Comparison of ENCODE assay signal across 5 fruit fly cellular contexts in genomic region chrX:11679461-11679860, dm6.
TF ChIP-seq lines count a peak whose summit lies in the region.

No protein-coding gene starts in this region.

- no peak for TF ChIP-seq CTCF in whole organism, embryonic (GFP tag; optimal IDR thresholded peaks at IDR 0.05; lab: Kevin White, UChicago)

TF ChIP-seq in whole organism, adult, 20 proteins besides CTCF, POLR2A, EP300 and RAD21:
- peak; percentile 15 for TF ChIP-seq cic (GFP tag; optimal IDR thresholded peaks at IDR 0.05; lab: Kevin White, UChicago)
- peak; percentile 98 for TF ChIP-seq tj (GFP tag; optimal IDR thresholded peaks at IDR 0.05; lab: Kevin White, UChicago)
- TF ChIP-seq CG7101 (tag; optimal IDR thresholded peaks at IDR 0.05; lab: Kevin White, UChicago): no peak
- peak; percentile 1 for TF ChIP-seq Crg-1 (GFP tag; optimal IDR thresholded peaks at IDR 0.05; lab: Kevin White, UChicago)
- TF ChIP-seq CG5204 (GFP tag; optimal IDR thresholded peaks at IDR 0.05; lab: Kevin White, UChicago): no peak
- TF ChIP-seq Mnt (GFP tag; optimal IDR thresholded peaks at IDR 0.05; lab: Kevin White, UChicago): peak; percentile 15
- TF ChIP-seq toe (GFP tag; optimal IDR thresholded peaks at IDR 0.05; lab: Kevin White, UChicago): no peak
- TF ChIP-seq pad (GFP tag; optimal IDR thresholded peaks at IDR 0.05; lab: Kevin White, UChicago): peak; percentile 95
- no peak for TF ChIP-seq CG14711 (tag; optimal IDR thresholded peaks at IDR 0.05; lab: Kevin White, UChicago)

TF ChIP-seq in whole organism, embryonic, 481 proteins besides CTCF, POLR2A, EP300 and RAD21:
- TF ChIP-seq Gug (GFP tag; IDR thresholded peaks at IDR 0.05; lab: Robert Waterston, UW): no peak
- peak; percentile 44 for TF ChIP-seq Med (GFP tag; lab: Kevin White, UChicago)
- TF ChIP-seq CG14860 (GFP tag; IDR thresholded peaks at IDR 0.05; lab: Robert Waterston, UW; ENCODE audit: partially characterized antibody): no peak
- no peak for TF ChIP-seq ac (GFP tag; optimal IDR thresholded peaks at IDR 0.05; lab: Kevin White, UChicago)
- peak; percentile 26; the same call in 1 of the 2 replicates for TF ChIP-seq MBD-R2 (GFP tag; IDR thresholded peaks at IDR 0.05; lab: Robert Waterston, UW)
- peak; percentile 21 for TF ChIP-seq CG8924 (tag; optimal IDR thresholded peaks at IDR 0.05; lab: Kevin White, UChicago)
- TF ChIP-seq ash1 (GFP tag; optimal IDR thresholded peaks at IDR 0.05; lab: Kevin White, UChicago): no peak
- TF ChIP-seq nom (GFP tag; optimal IDR thresholded peaks at IDR 0.05; lab: Kevin White, UChicago): peak; percentile 25
- peak; percentile 7; the same call in 1 of the 3 replicates for TF ChIP-seq ci (GFP tag; IDR thresholded peaks at IDR 0.05; lab: Robert Waterston, UW)
- peak; percentile 98 for TF ChIP-seq onecut (GFP tag; IDR thresholded peaks at IDR 0.05; lab: Robert Waterston, UW)
- 0 out of 2 replicates have a peak, but pooled peaks have one; percentile 16 for TF ChIP-seq bbx (GFP tag; IDR thresholded peaks at IDR 0.05; lab: Robert Waterston, UW; ENCODE audit: partially characterized antibody)
- TF ChIP-seq vvl (GFP tag; IDR thresholded peaks at IDR 0.05; lab: Robert Waterston, UW): peak; percentile 8; the same call in 1 of the 2 replicates
- 0 out of 2 replicates have a peak, but pooled peaks have one; percentile 22 for TF ChIP-seq Dref (GFP tag; IDR thresholded peaks at IDR 0.05; lab: Robert Waterston, UW)
- TF ChIP-seq Deaf1 (tag; optimal IDR thresholded peaks at IDR 0.05; lab: Kevin White, UChicago): peak; percentile 67
- TF ChIP-seq CG31365 (tag; optimal IDR thresholded peaks at IDR 0.05; lab: Kevin White, UChicago): no peak
- peak in 1 of 2 experiments; percentile 13 for TF ChIP-seq Trl (optimal IDR thresholded peaks at IDR 0.05; lab: Kevin White, UChicago)
- no peak for TF ChIP-seq Trl (GFP tag; optimal IDR thresholded peaks at IDR 0.05; lab: Kevin White, UChicago)
- TF ChIP-seq cg (GFP tag; optimal IDR thresholded peaks at IDR 0.05; lab: Kevin White, UChicago): peak; percentile 83
- peak; percentile 0 for TF ChIP-seq pros (GFP tag; optimal IDR thresholded peaks at IDR 0.05; lab: Kevin White, UChicago)

TF ChIP-seq in whole organism, prepupa, 60 proteins besides CTCF, POLR2A, EP300 and RAD21:
- TF ChIP-seq Smox (GFP tag; optimal IDR thresholded peaks at IDR 0.05; lab: Kevin White, UChicago) (no peak), Sox14 (GFP tag; optimal IDR thresholded peaks at IDR 0.05; lab: Kevin White, UChicago) (peak; percentile 24), esn (GFP tag; optimal IDR thresholded peaks at IDR 0.05; lab: Kevin White, UChicago) (peak; percentile 1), ss (GFP tag; optimal IDR thresholded peaks at IDR 0.05; lab: Kevin White, UChicago) (peak in 1 of 2 experiments; percentile 40), Blimp-1 (GFP tag; optimal IDR thresholded peaks at IDR 0.05; lab: Kevin White, UChicago) (no peak), CG6163 (GFP tag; IDR thresholded peaks at IDR 0.05; lab: Robert Waterston, UW) (0 out of 3 replicates have a peak, but pooled peaks have one; percentile 31), vri (GFP tag; optimal IDR thresholded peaks at IDR 0.05; lab: Kevin White, UChicago) (peak; percentile 30), CG6808 (GFP tag; optimal IDR thresholded peaks at IDR 0.05; lab: Kevin White, UChicago) (peak; percentile 8), fd85E (GFP tag; optimal IDR thresholded peaks at IDR 0.05; lab: Kevin White, UChicago) (no peak), CG31627 (GFP tag; optimal IDR thresholded peaks at IDR 0.05; lab: Kevin White, UChicago) (no peak), CG8119 (GFP tag; IDR thresholded peaks at IDR 0.05; lab: Robert Waterston, UW) (peak; percentile 29; the same call in 2 of the 3 replicates), CG6792 (GFP tag; optimal IDR thresholded peaks at IDR 0.05; lab: Kevin White, UChicago) (no peak), CG1621 (tag; optimal IDR thresholded peaks at IDR 0.05; lab: Kevin White, UChicago) (peak; percentile 83), fkh (GFP tag; optimal IDR thresholded peaks at IDR 0.05; lab: Kevin White, UChicago) (peak; percentile 51)

TF ChIP-seq in whole organism, pupa, 21 proteins besides CTCF, POLR2A, EP300 and RAD21:
- no peak for TF ChIP-seq CG9948 (tag; optimal IDR thresholded peaks at IDR 0.05; lab: Kevin White, UChicago)
- peak; percentile 15; the same call in 1 of the 2 replicates for TF ChIP-seq Ets98B (GFP tag; IDR thresholded peaks at IDR 0.05; lab: Robert Waterston, UW)
- TF ChIP-seq CG32121 (GFP tag; IDR thresholded peaks at IDR 0.05; lab: Robert Waterston, UW): no peak
- peak; percentile 55; the same call in 1 of the 3 replicates for TF ChIP-seq CG4496 (GFP tag; IDR thresholded peaks at IDR 0.05; lab: Robert Waterston, UW)

TF ChIP-seq in whole organism, wandering third instar larva, 38 proteins besides CTCF, POLR2A, EP300 and RAD21:
- no peak for TF ChIP-seq Myc (optimal IDR thresholded peaks at IDR 0.05; lab: Kevin White, UChicago)
- peak; percentile 55 for TF ChIP-seq fru (GFP tag; optimal IDR thresholded peaks at IDR 0.05; lab: Kevin White, UChicago)
- peak; percentile 20 for TF ChIP-seq h (GFP tag; optimal IDR thresholded peaks at IDR 0.05; lab: Kevin White, UChicago)
- TF ChIP-seq jim (GFP tag; optimal IDR thresholded peaks at IDR 0.05; lab: Kevin White, UChicago): no peak
- peak; percentile 24 for TF ChIP-seq rgr (GFP tag; optimal IDR thresholded peaks at IDR 0.05; lab: Kevin White, UChicago)
- TF ChIP-seq Rel (GFP tag; optimal IDR thresholded peaks at IDR 0.05; lab: Kevin White, UChicago): no peak
- no peak for TF ChIP-seq Rel (tag; optimal IDR thresholded peaks at IDR 0.05; lab: Kevin White, UChicago)
- TF ChIP-seq CG9705 (GFP tag; optimal IDR thresholded peaks at IDR 0.05; lab: Kevin White, UChicago): no peak
- TF ChIP-seq psq (GFP tag; optimal IDR thresholded peaks at IDR 0.05; lab: Kevin White, UChicago): peak; percentile 28
- TF ChIP-seq foxo (GFP tag; optimal IDR thresholded peaks at IDR 0.05; lab: Kevin White, UChicago): peak in 1 of 2 experiments; percentile 27
- TF ChIP-seq br (GFP tag; optimal IDR thresholded peaks at IDR 0.05; lab: Kevin White, UChicago): peak; percentile 25
- TF ChIP-seq OdsH (GFP tag; optimal IDR thresholded peaks at IDR 0.05; lab: Kevin White, UChicago): peak; percentile 45
- TF ChIP-seq HLH106 (tag; optimal IDR thresholded peaks at IDR 0.05; lab: Kevin White, UChicago): peak; percentile 10
- peak; percentile 12 for TF ChIP-seq woc (GFP tag; optimal IDR thresholded peaks at IDR 0.05; lab: Kevin White, UChicago)
